Worm (Caenorhabditis elegans) whole organism, late embryonic: Measurements from ENCODE around the gene unc-26.

ENCODE experiments used
- ceh-31 ChIP-seq: sonication (generic microtip); optimal IDR thresholded peaks from 2 replicates; lab custom pipeline; 2016; ENCODE audit warnings: missing genetic modification characterization, missing compliant biosample characterization
- ceh-45 ChIP-seq: fragments of 200-800 bp; sonication (Bioruptor generic); IDR thresholded peaks from 2 replicates; pipeline ENCODE4 v1.3.6; 2022; ENCODE audit warnings: missing genetic modification reagents, missing genetic modification characterization, missing compliant biosample characterization
- mec-3 ChIP-seq: sonication (generic microtip); optimal IDR thresholded peaks from 2 replicates; lab custom pipeline; 2016; ENCODE audit warnings: borderline replicate concordance, missing genetic modification characterization, missing compliant biosample characterization
- sox-2 ChIP-seq: fragments of 200-800 bp; sonication (Bioruptor generic); IDR thresholded peaks from 2 replicates; pipeline ENCODE4 v1.3.6; 2022; ENCODE audit warnings: missing genetic modification reagents, missing genetic modification characterization, missing compliant biosample characterization
- sox-4 ChIP-seq: sonication (generic microtip); optimal IDR thresholded peaks from 2 replicates; lab custom pipeline; 2017; ENCODE audit warnings: mild to moderate bottlenecking, missing genetic modification characterization, inconsistent platforms, missing compliant biosample characterization
- unc-86 ChIP-seq: sonication (generic microtip); optimal IDR thresholded peaks from 2 replicates; lab custom pipeline; 2016; ENCODE audit warnings: missing genetic modification characterization, missing compliant biosample characterization

DNA sequence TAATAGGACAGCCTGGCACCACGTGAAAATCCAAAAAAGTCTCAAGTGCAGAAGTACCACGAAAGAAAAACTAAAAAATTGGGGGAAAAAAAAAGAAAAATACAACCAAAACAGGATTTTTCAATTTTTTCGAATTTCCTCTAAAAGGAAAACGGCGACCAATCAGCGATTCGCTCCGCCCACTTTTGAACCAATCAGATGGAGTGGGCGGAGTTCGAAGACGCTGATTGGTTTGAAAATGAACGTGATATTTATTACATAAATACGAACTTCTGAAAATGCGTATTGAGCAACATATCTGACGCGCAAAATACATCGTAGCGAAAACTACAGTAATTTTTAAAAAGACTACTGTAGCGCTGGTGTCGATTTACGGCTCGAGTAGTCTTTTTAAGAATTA, 3.9 kb downstream of the unc-26 start:
- no peak for TF ChIP-seq ceh-45 (GFP tag; lab: Robert Waterston, UW)
- TF ChIP-seq unc-86 (tag; lab: Kevin White, UChicago): no peak
- no peak for TF ChIP-seq sox-4
- no peak for TF ChIP-seq mec-3 (tag; lab: Kevin White, UChicago)
- TF ChIP-seq sox-2: no peak
- TF ChIP-seq ceh-31: no peak
